Worm (Caenorhabditis elegans): ENCODE results near the gene F11D11.3.

DNA sequence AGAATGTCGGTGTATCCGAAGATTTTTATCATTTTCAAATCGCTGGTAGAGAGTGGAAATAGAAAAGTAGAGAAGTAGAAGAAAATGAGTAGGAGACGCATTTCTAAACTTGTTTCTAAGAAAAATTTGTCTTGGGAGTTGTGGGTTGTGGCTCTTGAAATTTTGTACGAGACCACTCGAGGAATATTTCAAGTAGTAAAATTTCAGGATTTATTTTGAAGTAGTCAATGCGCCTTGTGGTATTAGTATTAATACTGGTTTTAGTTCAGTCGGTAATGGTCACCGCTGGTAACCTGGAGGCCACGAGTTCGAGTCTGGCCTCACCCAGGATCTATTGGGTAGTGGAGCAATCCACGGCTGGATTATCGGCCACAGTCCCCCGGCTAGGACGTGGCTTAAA is 11.3 kb downstream of the F11D11.3 start, which contains the start of gene clec-252:
- TF ChIP-seq flt-1 (GFP tag; IDR thresholded peaks at IDR 0.05), result no peak
- no peak for TF ChIP-seq T22C8.4 (GFP tag; IDR thresholded peaks at IDR 0.05)
- no peak for TF ChIP-seq ref-1 (GFP tag; conservative IDR thresholded peaks at IDR 0.05)
- TF ChIP-seq cog-1 (tag; optimal IDR thresholded peaks at IDR 0.05), result no peak
- TF ChIP-seq tab-1 (GFP tag; IDR thresholded peaks at IDR 0.05), result no peak
- no peak for TF ChIP-seq ztf-23 (GFP tag; IDR thresholded peaks at IDR 0.05)
- TF ChIP-seq ztf-29 (GFP tag; IDR thresholded peaks at IDR 0.05), result no peak
- TF ChIP-seq med-1 (GFP tag; optimal IDR thresholded peaks at IDR 0.05; ENCODE audit: insufficient read depth), result no peak

All from whole organism, midembryonic.